Worm (Caenorhabditis elegans) whole organism, L2 larva: ENCODE measurements around the gene srw-62.

Source experiments
- ZK546.5 ChIP-seq: sonication (generic microtip); optimal IDR thresholded peaks from 2 replicates; lab custom pipeline; 2017; ENCODE audit warnings: missing biosample characterization, missing genetic modification characterization
- alr-1 ChIP-seq: fragments of 150-350 bp; optimal IDR thresholded peaks from 2 replicates; lab custom pipeline; 2014; ENCODE audit warnings: missing biosample characterization, missing genetic modification characterization
- aly-2 ChIP-seq: fragments of 150-350 bp; optimal IDR thresholded peaks from 2 replicates; lab custom pipeline; 2014; ENCODE audit warnings: missing biosample characterization, missing genetic modification characterization
- lin-13 ChIP-seq: fragments of 150-350 bp; optimal IDR thresholded peaks from 2 replicates; lab custom pipeline; 2014; ENCODE audit warnings: missing biosample characterization, missing genetic modification reagents, missing genetic modification characterization
- mab-5 ChIP-seq: fragments of 150-350 bp; optimal IDR thresholded peaks from 2 replicates; lab custom pipeline; 2014; ENCODE audit warnings: missing biosample characterization, missing genetic modification characterization
- mdl-1 ChIP-seq, 2 experiments: fragments of 150-350 bp in 1 of 2; sonication (generic microtip) in 1 of 2; optimal IDR thresholded peaks; 2 replicates each; lab custom pipeline; 2017; ENCODE audit warnings: missing biosample characterization in 2 of 2, missing genetic modification characterization in 2 of 2
- nhr-10 ChIP-seq: sonication (generic microtip); optimal IDR thresholded peaks from 2 replicates; lab custom pipeline; 2017; ENCODE audit warnings: missing biosample characterization, missing genetic modification characterization
- nhr-12 ChIP-seq: fragments of 150-350 bp; optimal IDR thresholded peaks from 2 replicates; lab custom pipeline; 2014; ENCODE audit warnings: missing biosample characterization, missing genetic modification characterization
- nhr-129 ChIP-seq: fragments of 150-350 bp; optimal IDR thresholded peaks from 2 replicates; lab custom pipeline; 2014; ENCODE audit warnings: missing biosample characterization, missing genetic modification characterization
- nhr-23 ChIP-seq: fragments of 150-350 bp; optimal IDR thresholded peaks from 2 replicates; lab custom pipeline; 2014; ENCODE audit warnings: missing biosample characterization, missing genetic modification reagents, missing genetic modification characterization
- nhr-6 ChIP-seq: fragments of 150-350 bp; optimal IDR thresholded peaks from 2 replicates; lab custom pipeline; 2014; ENCODE audit warnings: missing biosample characterization, missing genetic modification characterization
- sem-4 ChIP-seq: fragments of 150-350 bp; optimal IDR thresholded peaks from 2 replicates; lab custom pipeline; 2014; ENCODE audit warnings: missing biosample characterization, missing genetic modification reagents, missing genetic modification characterization
- sma-9 ChIP-seq, 2 experiments: fragments of 150-350 bp in 1 of 2; sonication (generic microtip) in 1 of 2; optimal IDR thresholded peaks; 2 replicates each; lab custom pipeline; 2014 to 2016; ENCODE audit warnings: missing genetic modification characterization in 2 of 2, mild to moderate bottlenecking in 1 of 2, missing biosample characterization in 1 of 2, missing compliant biosample characterization in 1 of 2, missing genetic modification reagents in 1 of 2, moderate library complexity in 1 of 2

ce11 chrII:7860221-7860928 is 35.2 kb downstream of the srw-62 start, which contains the start of gene lin-5:
- TF ChIP-seq nhr-129 (tag; lab: Kevin White, UChicago), result peak; percentile 74
- TF ChIP-seq mab-5 (tag; lab: Kevin White, UChicago), result no peak
- TF ChIP-seq nhr-12, result no peak
- TF ChIP-seq sma-9 (GFP tag; optimal IDR thresholded peaks at IDR 0.05; lab: Kevin White, UChicago), result peak; percentile 41
- TF ChIP-seq sma-9 (tag; optimal IDR thresholded peaks at IDR 0.05; lab: Kevin White, UChicago), result no peak
- TF ChIP-seq nhr-23 (tag; lab: Kevin White, UChicago), result no peak
- no peak for TF ChIP-seq nhr-6
- TF ChIP-seq sem-4 (tag; lab: Kevin White, UChicago), result peak; percentile 4
- no peak for TF ChIP-seq ZK546.5
- peak; percentile 58 for TF ChIP-seq lin-13 (GFP tag; lab: Kevin White, UChicago)
- TF ChIP-seq mdl-1 (tag; optimal IDR thresholded peaks at IDR 0.05; lab: Kevin White, UChicago), result no peak
- TF ChIP-seq nhr-10 (tag; lab: Kevin White, UChicago), result no peak
- no peak for TF ChIP-seq alr-1 (tag; lab: Kevin White, UChicago)
- TF ChIP-seq aly-2 (tag; lab: Kevin White, UChicago), result no peak
